Fruit fly (Drosophila melanogaster): Measurements from ENCODE around the gene heca.
A peak's percentile ranks its signal among the peaks of the same experiment; 100 is the strongest.

The heca gene

DNA sequence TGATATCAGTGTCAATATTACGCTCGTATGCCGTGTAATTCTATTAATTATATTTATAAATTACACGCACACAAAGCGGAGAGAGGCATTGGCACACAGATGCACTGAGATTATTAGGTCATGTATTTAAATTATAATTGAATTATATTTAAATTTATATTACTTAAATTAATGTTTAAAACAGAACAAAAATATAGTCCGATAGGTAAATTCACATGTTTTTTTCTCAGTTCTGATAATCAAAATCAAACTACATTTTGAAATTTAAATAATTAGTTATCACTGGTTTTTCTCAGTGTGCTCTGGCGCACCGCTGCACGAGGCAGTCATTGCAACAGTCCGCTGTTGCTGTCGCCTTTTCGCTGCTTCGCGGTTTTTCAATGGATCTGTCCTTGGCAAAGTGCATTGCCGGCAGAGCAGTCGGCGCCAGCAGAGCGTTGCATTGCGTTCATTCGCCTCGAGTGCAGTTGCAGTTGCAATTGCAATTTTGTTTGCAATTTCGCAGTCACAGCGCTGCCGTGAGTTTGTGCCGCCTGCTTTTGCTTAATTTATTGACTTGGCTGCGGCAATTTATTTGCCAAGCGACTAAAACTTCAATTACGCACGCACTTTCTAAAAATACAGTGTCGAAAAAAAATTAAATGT, 15.9 kb downstream of the heca start (continued):
- TF ChIP-seq CG10669 (GFP tag; optimal IDR thresholded peaks at IDR 0.05) (peak; percentile 94), Ets21C (GFP tag; optimal IDR thresholded peaks at IDR 0.05) (no peak), CG16779 (tag; optimal IDR thresholded peaks at IDR 0.05) (peak; percentile 88), acj6 (GFP tag; optimal IDR thresholded peaks at IDR 0.05) (peak; percentile 88), CG6792 (GFP tag; optimal IDR thresholded peaks at IDR 0.05) (peak; percentile 86), CG6276 (GFP tag; optimal IDR thresholded peaks at IDR 0.05) (peak; percentile 91), CG6854 (GFP tag; optimal IDR thresholded peaks at IDR 0.05) (peak; percentile 43), CG32006 (GFP tag; optimal IDR thresholded peaks at IDR 0.05) (peak; percentile 96), CG6163 (GFP tag; IDR thresholded peaks at IDR 0.05) (peak; percentile 97), eg (GFP tag; IDR thresholded peaks at IDR 0.05) (peak; percentile 96), CG11294 (GFP tag; IDR thresholded peaks at IDR 0.05) (peak; percentile 92), CG10631 (GFP tag; optimal IDR thresholded peaks at IDR 0.05) (peak; percentile 95), CG4318 (GFP tag; optimal IDR thresholded peaks at IDR 0.05) (peak; percentile 88), Eip78C (GFP tag) (peak; percentile 97), Ets96B (tag; optimal IDR thresholded peaks at IDR 0.05) (peak; percentile 94), CG8632 (GFP tag; optimal IDR thresholded peaks at IDR 0.05) (peak; percentile 95), Sox102F (GFP tag; optimal IDR thresholded peaks at IDR 0.05) (peak; percentile 44), Eip75B (GFP tag; optimal IDR thresholded peaks at IDR 0.05) (peak; percentile 85), lz (GFP tag; optimal IDR thresholded peaks at IDR 0.05) (peak; percentile 45)

DNA sequence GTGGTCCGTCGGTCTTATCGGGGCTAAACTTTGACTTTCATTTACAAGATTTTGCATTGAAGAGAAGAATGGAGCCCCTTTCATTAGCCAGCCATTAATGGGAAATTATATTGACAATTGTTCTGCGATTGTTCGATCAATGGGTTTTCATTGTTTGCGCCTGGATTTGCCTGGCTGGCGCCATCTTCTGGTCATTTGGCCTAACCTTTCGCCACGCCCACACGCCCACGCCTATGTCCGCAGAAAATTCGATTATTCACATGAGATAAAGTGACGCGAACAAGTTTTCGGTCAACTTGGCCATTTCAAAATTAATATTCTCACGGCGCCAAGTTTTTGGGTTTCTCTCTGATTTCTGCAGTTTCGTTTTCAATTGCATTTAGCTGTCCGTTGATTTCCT, 16.9 kb downstream of the heca start:
- TF ChIP-seq spab (GFP tag; optimal IDR thresholded peaks at IDR 0.05) (no peak), dsx (GFP tag; optimal IDR thresholded peaks at IDR 0.05; ENCODE audit: poor library complexity, severe bottlenecking) (no peak), topi (GFP tag; optimal IDR thresholded peaks at IDR 0.05) (no peak), dac (GFP tag; optimal IDR thresholded peaks at IDR 0.05) (no peak), fd85E (GFP tag; optimal IDR thresholded peaks at IDR 0.05) (no peak), Gug (GFP tag; IDR thresholded peaks at IDR 0.05) (no peak), svp (GFP tag) (peak; percentile 87)

DNA sequence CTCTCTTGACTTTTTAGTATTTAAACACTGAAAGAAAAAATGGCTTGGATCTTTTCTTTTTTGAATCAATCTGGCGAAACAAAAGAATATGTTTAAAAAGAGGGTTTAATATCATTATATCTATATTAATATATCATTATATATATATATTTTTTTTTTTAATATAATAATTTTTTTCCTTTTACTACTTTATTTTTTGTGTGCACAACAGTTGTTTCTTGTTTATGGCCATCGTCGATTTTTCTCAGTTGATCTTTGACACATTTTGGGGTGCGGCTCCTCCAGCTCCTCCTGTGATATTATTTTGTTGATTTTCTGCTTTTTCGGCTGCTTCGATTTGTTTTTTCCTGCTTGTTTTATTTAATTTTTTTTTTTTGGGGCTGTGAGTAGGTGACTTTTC, 17.3 kb downstream of the heca start:
- TF ChIP-seq topi (GFP tag; optimal IDR thresholded peaks at IDR 0.05), result peak; percentile 16
- peak; percentile 63 for TF ChIP-seq acj6 (GFP tag; optimal IDR thresholded peaks at IDR 0.05)
- peak; percentile 79 for TF ChIP-seq CG15336 (GFP tag; IDR thresholded peaks at IDR 0.05)
- peak; percentile 12 for TF ChIP-seq Ets96B (tag; optimal IDR thresholded peaks at IDR 0.05)
- no peak for TF ChIP-seq fkh (GFP tag; optimal IDR thresholded peaks at IDR 0.05)
- no peak for TF ChIP-seq vri (GFP tag; optimal IDR thresholded peaks at IDR 0.05)
- TF ChIP-seq CG6163 (GFP tag; IDR thresholded peaks at IDR 0.05), result 0 out of 3 replicates have a peak, but pooled peaks have one; percentile 44
- TF ChIP-seq CG8119 (GFP tag; IDR thresholded peaks at IDR 0.05), result peak; percentile 70; the same call in 2 of the 3 replicates
- no peak for TF ChIP-seq CG7368 (GFP tag; optimal IDR thresholded peaks at IDR 0.05)
- no peak for TF ChIP-seq dac (GFP tag; optimal IDR thresholded peaks at IDR 0.05)
- peak; percentile 86 for TF ChIP-seq CG8632 (GFP tag; optimal IDR thresholded peaks at IDR 0.05)
- no peak for TF ChIP-seq CG9139 (GFP tag; optimal IDR thresholded peaks at IDR 0.05)
- TF ChIP-seq CG6854 (GFP tag; optimal IDR thresholded peaks at IDR 0.05), result peak; percentile 2
- TF ChIP-seq Sox14 (GFP tag; optimal IDR thresholded peaks at IDR 0.05), result no peak
- no peak for TF ChIP-seq fd59A (GFP tag; optimal IDR thresholded peaks at IDR 0.05)
- no peak for TF ChIP-seq CG3919 (GFP tag; optimal IDR thresholded peaks at IDR 0.05)
- no peak for TF ChIP-seq CG11294 (GFP tag; IDR thresholded peaks at IDR 0.05)
- no peak for TF ChIP-seq dsx (GFP tag; optimal IDR thresholded peaks at IDR 0.05; ENCODE audit: poor library complexity, severe bottlenecking)
- TF ChIP-seq CG34406 (GFP tag; optimal IDR thresholded peaks at IDR 0.05), result peak; percentile 89
- TF ChIP-seq CG1621 (tag; optimal IDR thresholded peaks at IDR 0.05), result no peak
- peak; percentile 55 for TF ChIP-seq CG6792 (GFP tag; optimal IDR thresholded peaks at IDR 0.05)
- TF ChIP-seq Hr38 (GFP tag; optimal IDR thresholded peaks at IDR 0.05), result no peak
- TF ChIP-seq CG6276 (GFP tag; optimal IDR thresholded peaks at IDR 0.05), result no peak
- no peak for TF ChIP-seq salr (GFP tag; optimal IDR thresholded peaks at IDR 0.05)
- peak; percentile 52 for TF ChIP-seq achi (GFP tag; optimal IDR thresholded peaks at IDR 0.05)
- TF ChIP-seq CG6808 (GFP tag; optimal IDR thresholded peaks at IDR 0.05), result no peak
- TF ChIP-seq CG11902 (GFP tag; optimal IDR thresholded peaks at IDR 0.05), result no peak
- no peak for TF ChIP-seq net (GFP tag; optimal IDR thresholded peaks at IDR 0.05)
- no peak for TF ChIP-seq spab (GFP tag; optimal IDR thresholded peaks at IDR 0.05)
- no peak for TF ChIP-seq CG11762 (GFP tag; optimal IDR thresholded peaks at IDR 0.05; ENCODE audit: insufficient read depth)
- TF ChIP-seq Sox15 (GFP tag; optimal IDR thresholded peaks at IDR 0.05), result no peak
- no peak for TF ChIP-seq Lpt (GFP tag; optimal IDR thresholded peaks at IDR 0.05)
- TF ChIP-seq CG10631 (GFP tag; optimal IDR thresholded peaks at IDR 0.05), result peak; percentile 52

Data from whole organism, prepupa.